Fruit fly (Drosophila melanogaster) whole organism, embryonic: ENCODE results near the gene CG4476.

Source experiments
- Blimp-1 ChIP-seq: fragments of 200-800 bp; sonication (Bioruptor generic); optimal IDR thresholded peaks from 3 replicates; lab custom pipeline; 2018; ENCODE audit warnings: missing biosample characterization, missing genetic modification characterization, mild to moderate bottlenecking, moderate library complexity, missing genetic modification reagents
- CG11696 ChIP-seq: fragments of 200-800 bp; sonication (Bioruptor generic); IDR thresholded peaks from 2 replicates; pipeline ENCODE4 v1.3.6; 2022; ENCODE audit warnings: missing biosample characterization, missing genetic modification characterization
- CG6254 ChIP-seq: fragments of 200-800 bp; sonication (Bioruptor generic); optimal IDR thresholded peaks from 3 replicates; lab custom pipeline; 2017; ENCODE audit warnings: mild to moderate bottlenecking, missing biosample characterization, missing genetic modification reagents, missing genetic modification characterization
- bigmax ChIP-seq: fragments of 200-800 bp; sonication (Bioruptor generic); optimal IDR thresholded peaks from 2 replicates; lab custom pipeline; 2018; ENCODE audit warnings: missing biosample characterization, mild to moderate bottlenecking, missing genetic modification characterization
- eyg ChIP-seq: fragments of 200-800 bp; sonication (Bioruptor generic); optimal IDR thresholded peaks from 3 replicates; lab custom pipeline; 2016; ENCODE audit warnings: missing biosample characterization, missing genetic modification characterization
- lola ChIP-seq, 3 experiments: fragments of >200 bp in 2 of 3; fragments of 200-800 bp in 1 of 3; sonication (Bioruptor generic) in 1 of 3; optimal IDR thresholded peaks; 2 replicates each; lab custom pipeline; 2017 to 2019; ENCODE audit warnings: missing biosample characterization in 3 of 3, missing genetic modification characterization in 3 of 3, mild to moderate bottlenecking in 1 of 3, moderate library complexity in 1 of 3
- pan ChIP-seq, 4 experiments: fragments of >200 bp in 3 of 4; fragments of 200-800 bp in 1 of 4; sonication (Bioruptor generic) in 1 of 4; optimal IDR thresholded peaks in 3 of 4; IDR thresholded peaks in 1 of 4; 2 replicates each; pipeline versions ENCODE4 v1.3.6 to Lab custom; 2017 to 2022; ENCODE audit warnings: missing biosample characterization in 2 of 4, missing genetic modification characterization in 2 of 4, mixed read lengths in 1 of 4
- z ChIP-seq: fragments of 200-800 bp; sonication (Bioruptor generic); IDR thresholded peaks from 3 replicates; pipeline ENCODE4 v1.3.6; 2022; ENCODE audit warnings: missing biosample characterization, missing genetic modification characterization

DNA sequence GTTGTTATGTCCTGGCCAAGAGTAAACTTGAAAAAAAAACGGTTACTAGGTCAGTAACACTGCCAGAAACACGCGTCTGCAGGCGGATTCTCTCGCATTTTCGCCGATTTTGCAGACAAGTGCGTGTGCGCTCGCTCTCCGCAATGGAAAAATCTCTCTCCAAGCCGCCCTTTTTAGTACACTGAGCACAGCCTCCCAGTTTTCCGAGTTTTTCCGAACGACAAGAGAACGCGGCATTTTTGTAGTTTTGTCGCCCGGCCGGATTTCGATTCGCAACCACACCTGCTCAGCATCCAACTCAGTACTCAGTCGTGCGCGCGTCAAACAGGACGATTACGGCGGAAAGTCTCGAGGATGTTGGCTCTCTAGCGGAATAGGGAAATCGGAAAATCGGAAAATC, 40.0 kb downstream of the CG4476 start, which contains the start of gene GluRIB:
- TF ChIP-seq pan (optimal IDR thresholded peaks at IDR 0.05; lab: Kevin White, UChicago) (no peak), pan (GFP tag; optimal IDR thresholded peaks at IDR 0.05 in 1 of 2, IDR thresholded peaks at IDR 0.05 in 1 of 2) (no peak), eyg (GFP tag; lab: Kevin White, UChicago) (no peak), z (no peak), lola (GFP tag; optimal IDR thresholded peaks at IDR 0.05; lab: Kevin White, UChicago) (no peak), CG6254 (GFP tag; lab: Kevin White, UChicago) (no peak), CG11696 (GFP tag; lab: Robert Waterston, UW) (no peak), Blimp-1 (GFP tag; lab: Kevin White, UChicago) (no peak), bigmax (GFP tag; lab: Kevin White, UChicago) (no peak)
